Fruit fly (Drosophila melanogaster): ENCODE results near the gene CASK.
A peak's percentile ranks its signal among the peaks of the same experiment; 100 is the strongest.

Gene CASK

dm6 chr3R:21856098-21856872 lies 33.8 kb upstream of the CASK start, which contains the start of gene glec:
Gene glec (minus strand): TSS chr3R:21856266.
- TF ChIP-seq noc (tag; optimal IDR thresholded peaks at IDR 0.05): peak; percentile 19

dm6 chr3R:21855469-21855826 lies 33.0 kb upstream of the CASK start:
- no peak for TF ChIP-seq noc (tag; optimal IDR thresholded peaks at IDR 0.05)

- no peak for TF ChIP-seq noc (tag; optimal IDR thresholded peaks at IDR 0.05)
Measured at dm6 chr3R:21854574-21855468, 32.3 kb upstream of the CASK start.

- TF ChIP-seq noc (tag; optimal IDR thresholded peaks at IDR 0.05): no peak
Measured at dm6 chr3R:21853618-21854573, 31.4 kb upstream of the CASK start.

- TF ChIP-seq noc (tag; optimal IDR thresholded peaks at IDR 0.05): peak; percentile 23
Measured at dm6 chr3R:21852579-21853233, 30.2 kb upstream of the CASK start.

- no peak for TF ChIP-seq noc (tag; optimal IDR thresholded peaks at IDR 0.05)
Measured at dm6 chr3R:21851592-21852578, 29.4 kb upstream of the CASK start.

dm6 chr3R:21849988-21850460 lies 27.6 kb upstream of the CASK start:
- no peak for TF ChIP-seq noc (tag; optimal IDR thresholded peaks at IDR 0.05)

dm6 chr3R:21848987-21849442 lies 26.5 kb upstream of the CASK start:
- TF ChIP-seq noc (tag; optimal IDR thresholded peaks at IDR 0.05): peak; percentile 52

dm6 chr3R:21848271-21848670 lies 25.8 kb upstream of the CASK start:
- TF ChIP-seq noc (tag; optimal IDR thresholded peaks at IDR 0.05): no peak

dm6 chr3R:21847438-21847837 lies 25.0 kb upstream of the CASK start:
- no peak for TF ChIP-seq noc (tag; optimal IDR thresholded peaks at IDR 0.05)

dm6 chr3R:21846559-21846958 lies 24.1 kb upstream of the CASK start, which contains the start of gene Gr93d:
Gene Gr93d (minus strand): TSS chr3R:21846659.
- TF ChIP-seq noc (tag; optimal IDR thresholded peaks at IDR 0.05): no peak

- no peak for TF ChIP-seq noc (tag; optimal IDR thresholded peaks at IDR 0.05)
Measured at dm6 chr3R:21845165-21845564, 22.7 kb upstream of the CASK start, which contains the start of gene Gr93c. Gene Gr93c (minus strand): TSS chr3R:21845265.

- TF ChIP-seq noc (tag; optimal IDR thresholded peaks at IDR 0.05): no peak
Measured at dm6 chr3R:21843665-21844064, 21.2 kb upstream of the CASK start, which contains the start of gene Gr93b. Gene Gr93b (minus strand): TSS chr3R:21843765.

Data from whole organism, larva.